Comparison of ENCODE assay signal across 2 worm cellular contexts in the genomic region with DNA sequence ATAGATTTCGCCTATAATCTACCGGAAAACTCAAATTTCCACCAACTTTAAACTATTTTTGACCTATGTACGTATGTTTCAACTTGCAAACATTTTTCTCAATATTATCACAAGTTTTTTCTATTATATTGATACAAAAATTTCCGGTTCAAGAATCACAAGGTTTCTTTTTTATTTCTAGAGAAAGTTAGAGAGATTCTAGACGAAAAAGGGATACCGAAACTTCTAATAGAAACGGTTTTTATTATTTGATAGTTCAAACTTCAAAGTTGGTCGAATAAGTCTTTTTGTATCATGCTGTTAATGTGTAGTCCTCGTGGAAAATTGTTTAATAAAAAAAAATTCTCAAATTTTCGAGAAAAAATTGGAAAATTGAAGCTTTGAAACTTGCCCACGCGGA.
TF ChIP-seq lines count a peak whose summit lies in the region.

No protein-coding gene starts in this region.

TF ChIP-seq in whole organism, L1 larva, 84 proteins besides CTCF, POLR2A, EP300 and RAD21 (continued from another document):
- no peak for TF ChIP-seq fkh-8 (tag; optimal IDR thresholded peaks at IDR 0.05; lab: Kevin White, UChicago)
- TF ChIP-seq ceh-90 (tag; optimal IDR thresholded peaks at IDR 0.05; lab: Kevin White, UChicago), result no peak
- peak; percentile 23 for TF ChIP-seq nhr-19 (GFP tag; conservative IDR thresholded peaks at IDR 0.05; lab: Robert Waterston, UW)
- no peak for TF ChIP-seq ceh-63 (GFP tag; optimal IDR thresholded peaks at IDR 0.05; lab: Kevin White, UChicago)
- peak in 3 of 6 experiments; percentile 6 to 51 (median 50) for TF ChIP-seq elt-3 (tag; optimal IDR thresholded peaks at IDR 0.05; lab: Kevin White, UChicago)
- peak in 1 of 2 experiments; percentile 35 for TF ChIP-seq lin-35 (GFP tag; optimal IDR thresholded peaks at IDR 0.05; lab: Kevin White, UChicago)
- TF ChIP-seq nhr-12 (tag; optimal IDR thresholded peaks at IDR 0.05; lab: Kevin White, UChicago), result no peak
- TF ChIP-seq mef-2 (tag; optimal IDR thresholded peaks at IDR 0.05; lab: Kevin White, UChicago), result no peak
- TF ChIP-seq irx-1 (tag; optimal IDR thresholded peaks at IDR 0.05; lab: Kevin White, UChicago), result no peak
- TF ChIP-seq tbx-2 (tag; optimal IDR thresholded peaks at IDR 0.05; lab: Kevin White, UChicago), result peak; percentile 24
- TF ChIP-seq unc-130 (tag; optimal IDR thresholded peaks at IDR 0.05; lab: Kevin White, UChicago), result no peak
- TF ChIP-seq ets-5 (GFP tag; IDR thresholded peaks at IDR 0.05; lab: Robert Waterston, UW), result no peak
- no peak for TF ChIP-seq hlh-17 (GFP tag; optimal IDR thresholded peaks at IDR 0.05; lab: Kevin White, UChicago; ENCODE audit: borderline replicate concordance)
- no peak for TF ChIP-seq C04F5.9 (tag; optimal IDR thresholded peaks at IDR 0.05; lab: Kevin White, UChicago)
- TF ChIP-seq nhr-237 (tag; optimal IDR thresholded peaks at IDR 0.05; lab: Kevin White, UChicago), result no peak
- TF ChIP-seq unc-86 (tag; optimal IDR thresholded peaks at IDR 0.05; lab: Kevin White, UChicago), result no peak
- peak; percentile 56 for TF ChIP-seq nhr-71 (tag; optimal IDR thresholded peaks at IDR 0.05; lab: Kevin White, UChicago)
- no peak for TF ChIP-seq pag-3 (tag; optimal IDR thresholded peaks at IDR 0.05; lab: Kevin White, UChicago; ENCODE audit: borderline replicate concordance, insufficient read depth)
- no peak for TF ChIP-seq ztf-11 (tag; optimal IDR thresholded peaks at IDR 0.05; lab: Kevin White, UChicago)
- TF ChIP-seq nhr-84 (tag; optimal IDR thresholded peaks at IDR 0.05; lab: Kevin White, UChicago), result no peak
- no peak for TF ChIP-seq ama-1 (optimal IDR thresholded peaks at IDR 0.05; lab: Kevin White, UChicago)
- no peak for TF ChIP-seq egl-27 (tag; optimal IDR thresholded peaks at IDR 0.05; lab: Kevin White, UChicago)
- no peak for TF ChIP-seq nhr-47 (tag; optimal IDR thresholded peaks at IDR 0.05; lab: Kevin White, UChicago)
- TF ChIP-seq zag-1 (tag; optimal IDR thresholded peaks at IDR 0.05; lab: Kevin White, UChicago), result no peak
- peak; percentile 97 for TF ChIP-seq nhr-85 (tag; lab: Kevin White, UChicago)
- TF ChIP-seq blmp-1 (tag; optimal IDR thresholded peaks at IDR 0.05; lab: Kevin White, UChicago), result peak; percentile 80
- no peak for TF ChIP-seq mep-1 (tag; optimal IDR thresholded peaks at IDR 0.05; lab: Kevin White, UChicago)
- TF ChIP-seq rnt-1 (tag; optimal IDR thresholded peaks at IDR 0.05; lab: Kevin White, UChicago), result no peak
- no peak for TF ChIP-seq nhr-77 (tag; optimal IDR thresholded peaks at IDR 0.05; lab: Kevin White, UChicago)
- TF ChIP-seq nhr-76 (tag; optimal IDR thresholded peaks at IDR 0.05; lab: Kevin White, UChicago), result no peak
- no peak for TF ChIP-seq ztf-4 (tag; optimal IDR thresholded peaks at IDR 0.05; lab: Kevin White, UChicago)
- no peak for TF ChIP-seq ces-1 (GFP tag; optimal IDR thresholded peaks at IDR 0.05; lab: Kevin White, UChicago)
- TF ChIP-seq ceh-82 (tag; optimal IDR thresholded peaks at IDR 0.05; lab: Kevin White, UChicago), result no peak
- no peak for TF ChIP-seq fkh-10 (GFP tag; optimal IDR thresholded peaks at IDR 0.05; lab: Kevin White, UChicago)
- no peak for TF ChIP-seq unc-30 (tag; optimal IDR thresholded peaks at IDR 0.05; lab: Kevin White, UChicago)
- TF ChIP-seq nhr-20 (tag; optimal IDR thresholded peaks at IDR 0.05; lab: Kevin White, UChicago), result peak; percentile 73
- peak; percentile 71 for TF ChIP-seq lin-14 (GFP tag; optimal IDR thresholded peaks at IDR 0.05; lab: Kevin White, UChicago)
- TF ChIP-seq skn-1 (tag; optimal IDR thresholded peaks at IDR 0.05; lab: Kevin White, UChicago), result no peak
- TF ChIP-seq snu-23 (GFP tag; optimal IDR thresholded peaks at IDR 0.05; lab: Kevin White, UChicago), result peak; percentile 34
- no peak for TF ChIP-seq mab-9 (GFP tag; IDR thresholded peaks at IDR 0.05; lab: Robert Waterston, UW)
- no peak for TF ChIP-seq fkh-4 (tag; optimal IDR thresholded peaks at IDR 0.05; lab: Kevin White, UChicago; ENCODE audit: borderline replicate concordance)
- no peak for TF ChIP-seq C16A3.4 (tag; optimal IDR thresholded peaks at IDR 0.05; lab: Kevin White, UChicago)
- peak; percentile 52; the same call in 1 of the 2 replicates for TF ChIP-seq grh-1 (GFP tag; IDR thresholded peaks at IDR 0.05; lab: Robert Waterston, UW)
- no peak for TF ChIP-seq unc-62 (GFP tag; optimal IDR thresholded peaks at IDR 0.05; lab: Kevin White, UChicago)
TF ChIP-seq in whole organism, L1 larva: peak in this region for 14.

TF ChIP-seq in whole organism, L4 larva, 104 proteins besides CTCF, POLR2A, EP300 and RAD21 (continued from another document):
- no peak for TF ChIP-seq Y105C5A.15 (GFP tag; IDR thresholded peaks at IDR 0.05; lab: Robert Waterston, UW)
- TF ChIP-seq pha-4 (GFP tag; IDR thresholded peaks at IDR 0.05; lab: Robert Waterston, UW), result no peak
- no peak for TF ChIP-seq pha-4 (tag; optimal IDR thresholded peaks at IDR 0.05; lab: Kevin White, UChicago)
- TF ChIP-seq fos-1 (tag; optimal IDR thresholded peaks at IDR 0.05; lab: Kevin White, UChicago), result no peak
- no peak for TF ChIP-seq duxl-1 (tag; optimal IDR thresholded peaks at IDR 0.05; lab: Kevin White, UChicago; ENCODE audit: poor library complexity)
- no peak for TF ChIP-seq mxl-3 (GFP tag; optimal IDR thresholded peaks at IDR 0.05; lab: Kevin White, UChicago)
- no peak for TF ChIP-seq lir-3 (tag; optimal IDR thresholded peaks at IDR 0.05; lab: Kevin White, UChicago)
- no peak for TF ChIP-seq hif-1 (tag; optimal IDR thresholded peaks at IDR 0.05; lab: Kevin White, UChicago)
- TF ChIP-seq lim-7 (GFP tag; IDR thresholded peaks at IDR 0.05; lab: Robert Waterston, UW), result no peak
- TF ChIP-seq egl-43 (GFP tag; IDR thresholded peaks at IDR 0.05; lab: Robert Waterston, UW), result no peak
- TF ChIP-seq lin-1 (GFP tag; IDR thresholded peaks at IDR 0.05; lab: Robert Waterston, UW), result no peak
- TF ChIP-seq Y75B8A.6 (GFP tag; IDR thresholded peaks at IDR 0.05; lab: Robert Waterston, UW), result no peak
- no peak for TF ChIP-seq lin-15B (tag; optimal IDR thresholded peaks at IDR 0.05; lab: Kevin White, UChicago)
- no peak for TF ChIP-seq nhr-25 (tag; optimal IDR thresholded peaks at IDR 0.05; lab: Kevin White, UChicago; ENCODE audit: borderline replicate concordance, insufficient read depth)
